Fruit fly (Drosophila melanogaster): ENCODE data around the gene CG18095.
A peak's percentile ranks its signal among the peaks of the same experiment; 100 is the strongest.

The CG18095 gene

DNA sequence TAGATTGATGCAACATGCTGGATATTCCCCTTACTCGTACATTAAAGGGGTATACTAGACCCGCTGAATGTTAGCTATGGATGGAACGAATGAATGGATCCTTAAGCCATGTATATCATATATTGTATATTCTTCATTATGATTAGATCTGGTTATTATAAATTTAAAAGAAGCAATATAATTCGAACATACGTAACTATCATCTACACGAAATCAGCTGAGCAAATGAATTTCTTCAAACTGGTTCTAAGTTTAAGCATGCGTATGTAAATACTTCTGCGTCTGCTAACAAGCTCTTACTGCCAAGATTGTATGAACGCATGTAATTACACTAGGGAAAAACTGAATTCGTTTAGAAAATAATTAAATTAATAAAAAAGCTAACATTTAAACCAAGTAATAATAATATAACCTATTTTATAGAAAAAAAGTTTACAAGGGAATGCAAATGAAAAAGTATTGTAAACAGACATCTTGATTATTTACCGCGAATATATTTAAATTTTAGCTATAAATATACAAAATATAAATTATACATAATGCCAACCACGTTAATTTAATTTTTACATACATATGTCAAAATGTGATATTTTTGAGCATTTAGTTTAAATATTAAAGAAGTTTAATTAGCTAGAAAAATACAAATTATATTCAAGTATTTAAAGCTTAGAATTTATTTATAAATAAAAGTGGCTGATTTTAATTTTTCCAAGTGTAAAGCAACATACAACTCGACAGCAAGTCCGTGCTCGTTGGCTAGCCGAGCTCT is 10.3 kb downstream of the CG18095 start (continued):
- TF ChIP-seq brk (GFP tag; optimal IDR thresholded peaks at IDR 0.05) (peak; percentile 31), Hr78 (GFP tag; optimal IDR thresholded peaks at IDR 0.05) (no peak), Abd-B (GFP tag; optimal IDR thresholded peaks at IDR 0.05) (no peak), sage (GFP tag; optimal IDR thresholded peaks at IDR 0.05) (peak; percentile 55), ey (GFP tag; optimal IDR thresholded peaks at IDR 0.05) (peak; percentile 24)

DNA sequence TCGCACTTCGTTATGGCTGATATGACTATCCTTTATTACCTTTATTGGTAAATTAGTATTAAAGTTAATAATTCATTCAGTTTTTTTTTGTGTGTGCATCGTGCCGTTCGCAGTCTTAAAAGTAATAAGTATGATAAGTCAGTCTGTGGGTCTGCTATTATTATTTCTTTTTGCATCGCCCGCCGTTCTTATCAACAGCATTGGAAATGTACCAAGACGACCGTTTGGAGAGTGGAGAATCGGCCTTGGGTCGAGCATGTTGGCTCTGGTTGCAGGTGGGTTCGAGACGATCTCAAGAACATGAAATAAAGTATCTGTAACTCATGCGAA is 10.8 kb downstream of the CG18095 start:
- peak in 1 of 2 experiments; percentile 27 for TF ChIP-seq dl (GFP tag; optimal IDR thresholded peaks at IDR 0.05; ENCODE audit: insufficient read depth in 1 of 2, partially characterized antibody in 2 of 2)
- no peak for TF ChIP-seq CG9705 (GFP tag; optimal IDR thresholded peaks at IDR 0.05)
- TF ChIP-seq Hnf4 (GFP tag; optimal IDR thresholded peaks at IDR 0.05), result no peak
- peak; percentile 37 for TF ChIP-seq CrebA (GFP tag; optimal IDR thresholded peaks at IDR 0.05; ENCODE audit: borderline replicate concordance)
- TF ChIP-seq Vsx2 (GFP tag; optimal IDR thresholded peaks at IDR 0.05; ENCODE audit: partially characterized antibody), result peak; percentile 91
- no peak for TF ChIP-seq CG32264 (GFP tag; optimal IDR thresholded peaks at IDR 0.05)
- peak; percentile 2 for TF ChIP-seq brk (GFP tag; optimal IDR thresholded peaks at IDR 0.05)
- TF ChIP-seq Dif (GFP tag; optimal IDR thresholded peaks at IDR 0.05; ENCODE audit: partially characterized antibody), result peak; percentile 30

DNA sequence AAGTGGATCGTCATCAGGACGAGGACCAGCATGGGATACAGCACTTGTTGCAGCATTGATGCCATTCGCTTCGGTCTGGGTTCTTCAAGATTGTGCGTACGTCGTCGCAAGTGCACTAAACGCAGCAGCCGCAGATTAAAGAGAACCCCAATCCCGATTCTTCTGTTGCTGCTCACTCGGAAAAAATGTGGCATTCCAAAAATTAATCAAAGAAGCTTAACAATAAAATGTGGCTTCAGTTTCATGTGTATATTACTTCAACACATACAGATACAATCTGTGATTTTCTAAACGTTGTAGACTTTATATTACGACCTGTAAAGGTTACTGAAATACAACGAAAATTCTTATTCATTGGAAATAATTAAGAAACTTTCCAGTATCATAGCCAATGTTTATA is 11.2 kb downstream of the CG18095 start, which contains the start of gene NimC3:
NimC3 (minus strand) TSS at position 101 of the 400 bp plus-strand sequence.
- no peak for TF ChIP-seq Hr78 (GFP tag; optimal IDR thresholded peaks at IDR 0.05)
- no peak for TF ChIP-seq Abd-B (GFP tag; optimal IDR thresholded peaks at IDR 0.05)
- TF ChIP-seq HLH106 (tag; optimal IDR thresholded peaks at IDR 0.05), result no peak
- TF ChIP-seq Hr83 (GFP tag; optimal IDR thresholded peaks at IDR 0.05; ENCODE audit: poor library complexity, severe bottlenecking), result no peak
- no peak for TF ChIP-seq sv (GFP tag; optimal IDR thresholded peaks at IDR 0.05)
- TF ChIP-seq CG9705 (GFP tag; optimal IDR thresholded peaks at IDR 0.05), result no peak
- TF ChIP-seq sage (GFP tag; optimal IDR thresholded peaks at IDR 0.05), result no peak
- TF ChIP-seq rgr (GFP tag; optimal IDR thresholded peaks at IDR 0.05), result no peak
- TF ChIP-seq lola (GFP tag; optimal IDR thresholded peaks at IDR 0.05), result no peak
- no peak for TF ChIP-seq Rel (GFP tag; optimal IDR thresholded peaks at IDR 0.05)
- no peak for TF ChIP-seq Rel (tag; optimal IDR thresholded peaks at IDR 0.05)
- TF ChIP-seq dsf (GFP tag; optimal IDR thresholded peaks at IDR 0.05; ENCODE audit: borderline replicate concordance), result no peak
- no peak for TF ChIP-seq usp (GFP tag; optimal IDR thresholded peaks at IDR 0.05)

DNA sequence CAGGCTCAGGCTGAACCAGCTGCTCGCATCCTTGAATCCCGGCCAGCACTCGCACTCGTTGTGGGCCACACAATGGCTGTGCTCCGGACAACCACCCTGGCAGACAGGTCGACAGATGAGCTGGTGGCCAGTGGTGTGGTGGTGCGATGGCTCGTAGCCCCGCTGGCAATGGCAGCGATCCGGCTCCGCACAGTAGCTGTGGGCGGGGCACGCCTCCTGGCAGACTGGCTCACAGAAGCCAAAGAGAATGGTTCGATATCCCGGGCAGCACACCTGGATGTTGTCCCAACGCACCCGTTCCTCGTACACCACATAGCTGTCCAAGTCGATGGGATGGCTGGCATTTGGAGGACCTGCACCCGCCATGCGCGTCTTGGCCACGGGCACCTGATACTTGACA is 11.7 kb downstream of the CG18095 start:
- TF ChIP-seq CG32264 (GFP tag; optimal IDR thresholded peaks at IDR 0.05) (no peak), sage (GFP tag; optimal IDR thresholded peaks at IDR 0.05) (no peak), Hr78 (GFP tag; optimal IDR thresholded peaks at IDR 0.05) (no peak), psq (GFP tag; optimal IDR thresholded peaks at IDR 0.05) (no peak), Rel (GFP tag; optimal IDR thresholded peaks at IDR 0.05) (no peak), Rel (tag; optimal IDR thresholded peaks at IDR 0.05) (no peak), h (GFP tag; optimal IDR thresholded peaks at IDR 0.05) (no peak), sv (GFP tag; optimal IDR thresholded peaks at IDR 0.05) (no peak), ey (GFP tag; optimal IDR thresholded peaks at IDR 0.05) (no peak), fru (GFP tag; optimal IDR thresholded peaks at IDR 0.05) (no peak), Dfd (GFP tag; optimal IDR thresholded peaks at IDR 0.05) (no peak), Hnf4 (GFP tag; optimal IDR thresholded peaks at IDR 0.05) (no peak), HLH106 (tag; optimal IDR thresholded peaks at IDR 0.05) (no peak)

dm6 chr2L:14015109-14015508 is 16.2 kb downstream of the CG18095 start:
- no peak for TF ChIP-seq usp (GFP tag; optimal IDR thresholded peaks at IDR 0.05)
- no peak for TF ChIP-seq GATAd (GFP tag; optimal IDR thresholded peaks at IDR 0.05)
- TF ChIP-seq foxo (GFP tag; optimal IDR thresholded peaks at IDR 0.05), result no peak
- no peak for TF ChIP-seq HLH106 (tag; optimal IDR thresholded peaks at IDR 0.05)
- TF ChIP-seq CrebA (GFP tag; optimal IDR thresholded peaks at IDR 0.05; ENCODE audit: borderline replicate concordance), result no peak
- TF ChIP-seq tai (GFP tag; optimal IDR thresholded peaks at IDR 0.05), result no peak

DNA sequence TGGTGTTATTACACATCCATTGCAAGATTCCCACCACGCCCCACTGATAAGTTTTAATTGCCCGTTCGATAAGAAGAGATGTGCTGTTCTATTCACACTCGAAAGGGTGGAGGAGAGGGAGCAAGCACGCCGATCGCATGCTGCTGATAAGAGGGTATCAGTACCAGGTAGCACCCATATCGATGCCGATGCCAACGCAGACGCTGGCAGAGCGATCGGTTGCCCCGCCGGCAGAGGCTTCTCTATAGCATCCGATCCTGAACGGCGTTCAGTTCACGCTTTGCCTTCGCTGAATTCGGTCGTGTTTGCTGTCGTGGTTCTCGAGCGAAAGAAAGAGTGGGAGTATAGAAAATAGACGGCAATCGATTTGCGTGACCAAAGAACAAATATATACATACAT is 17.9 kb downstream of the CG18095 start:
- peak; percentile 59 for TF ChIP-seq h (GFP tag; optimal IDR thresholded peaks at IDR 0.05)
- TF ChIP-seq CG32264 (GFP tag; optimal IDR thresholded peaks at IDR 0.05), result no peak
- TF ChIP-seq tai (GFP tag; optimal IDR thresholded peaks at IDR 0.05), result no peak
- no peak for TF ChIP-seq GATAd (GFP tag; optimal IDR thresholded peaks at IDR 0.05)
- TF ChIP-seq Mio (GFP tag; optimal IDR thresholded peaks at IDR 0.05), result no peak
- TF ChIP-seq sv (GFP tag; optimal IDR thresholded peaks at IDR 0.05), result no peak

Measured in whole organism, wandering third instar larva.